Fruit fly (Drosophila melanogaster) whole organism, prepupa: ENCODE results near the gene ghi.
A peak's percentile ranks its signal among the peaks of the same experiment; 100 is the strongest.

Experiments
- Blimp-1 ChIP-seq: fragments of 200-800 bp; sonication (Bioruptor generic); optimal IDR thresholded peaks from 3 replicates; lab custom pipeline; 2017; ENCODE audit warnings: missing biosample characterization, missing genetic modification characterization, mild to moderate bottlenecking, moderate library complexity, missing genetic modification reagents
- CG10631 ChIP-seq: fragments of 200-800 bp; sonication (Bioruptor generic); optimal IDR thresholded peaks from 2 replicates; lab custom pipeline; 2016; ENCODE audit warnings: missing biosample characterization, missing genetic modification characterization
- CG10669 ChIP-seq: fragments of 200-800 bp; sonication (Bioruptor generic); optimal IDR thresholded peaks from 3 replicates; lab custom pipeline; 2018; ENCODE audit warnings: missing biosample characterization, mild to moderate bottlenecking, missing genetic modification characterization, moderate library complexity
- CG11762 ChIP-seq: fragments of 200-800 bp; sonication (Bioruptor generic); optimal IDR thresholded peaks from 3 replicates; lab custom pipeline; 2016; ENCODE audit warnings: missing biosample characterization, missing genetic modification characterization; ENCODE audit not compliant: insufficient read depth
- CG11902 ChIP-seq: fragments of 200-800 bp; sonication (Bioruptor generic); optimal IDR thresholded peaks from 3 replicates; lab custom pipeline; 2016; ENCODE audit warnings: missing biosample characterization, missing genetic modification characterization
- CG15336 ChIP-seq: fragments of 200-800 bp; sonication (Bioruptor generic); IDR thresholded peaks from 2 replicates; pipeline ENCODE4 v1.3.6; 2022; ENCODE audit warnings: missing biosample characterization, missing genetic modification characterization
- CG1621 ChIP-seq: fragments of 200-800 bp; sonication (Bioruptor generic); optimal IDR thresholded peaks from 3 replicates; lab custom pipeline; 2018; ENCODE audit warnings: missing biosample characterization, mild to moderate bottlenecking, missing genetic modification characterization
- CG3032 ChIP-seq: fragments of 200-800 bp; optimal IDR thresholded peaks from 2 replicates; lab custom pipeline; 2019; ENCODE audit warnings: missing biosample characterization, mild to moderate bottlenecking, missing genetic modification characterization, moderate library complexity
- CG31627 ChIP-seq: fragments of 200-800 bp; sonication (Bioruptor generic); optimal IDR thresholded peaks from 3 replicates; lab custom pipeline; 2016; ENCODE audit warnings: missing biosample characterization, missing genetic modification characterization
- CG32006 ChIP-seq: fragments of 200-800 bp; sonication (Bioruptor generic); optimal IDR thresholded peaks from 3 replicates; lab custom pipeline; 2017; ENCODE audit warnings: missing biosample characterization, mild to moderate bottlenecking, missing genetic modification characterization
- CG34406 ChIP-seq: fragments of 200-800 bp; sonication (Bioruptor generic); optimal IDR thresholded peaks from 3 replicates; lab custom pipeline; 2016; ENCODE audit warnings: missing biosample characterization, missing genetic modification characterization
- CG3919 ChIP-seq: fragments of 200-800 bp; sonication (Bioruptor generic); optimal IDR thresholded peaks from 3 replicates; lab custom pipeline; 2016; ENCODE audit warnings: missing biosample characterization, missing genetic modification characterization
- CG4318 ChIP-seq: fragments of 200-800 bp; sonication (Bioruptor generic); optimal IDR thresholded peaks from 3 replicates; lab custom pipeline; 2017; ENCODE audit warnings: missing biosample characterization, mild to moderate bottlenecking, missing genetic modification characterization
- CG6163 ChIP-seq: fragments of 200-800 bp; sonication (Bioruptor generic); IDR thresholded peaks from 3 replicates; pipeline ENCODE4 v1.3.6; 2022; ENCODE audit warnings: missing biosample characterization, missing genetic modification characterization
- CG6792 ChIP-seq: fragments of 200-800 bp; sonication (Bioruptor generic); optimal IDR thresholded peaks from 3 replicates; lab custom pipeline; 2016; ENCODE audit warnings: missing biosample characterization, missing genetic modification characterization
- CG6808 ChIP-seq: fragments of 200-800 bp; sonication (Bioruptor generic); optimal IDR thresholded peaks from 3 replicates; lab custom pipeline; 2017; ENCODE audit warnings: missing biosample characterization, missing genetic modification characterization, mild to moderate bottlenecking, moderate library complexity, missing genetic modification reagents
- CG6854 ChIP-seq: fragments of 200-800 bp; sonication (Bioruptor generic); optimal IDR thresholded peaks from 2 replicates; lab custom pipeline; 2017; ENCODE audit warnings: missing biosample characterization, mild to moderate bottlenecking, missing genetic modification characterization
- CG7368 ChIP-seq: fragments of 200-800 bp; sonication (Bioruptor generic); optimal IDR thresholded peaks from 3 replicates; lab custom pipeline; 2016; ENCODE audit warnings: missing biosample characterization, missing genetic modification characterization
- CG8119 ChIP-seq: fragments of 200-800 bp; sonication (Bioruptor generic); IDR thresholded peaks from 3 replicates; pipeline ENCODE4 v1.3.6; 2022; ENCODE audit warnings: missing biosample characterization, missing genetic modification characterization
- CG8632 ChIP-seq: fragments of 200-800 bp; sonication (Bioruptor generic); optimal IDR thresholded peaks from 3 replicates; lab custom pipeline; 2016; ENCODE audit warnings: missing biosample characterization, missing genetic modification characterization
- CG9139 ChIP-seq: fragments of 200-800 bp; sonication (Bioruptor generic); optimal IDR thresholded peaks from 3 replicates; lab custom pipeline; 2017; ENCODE audit warnings: missing biosample characterization, mild to moderate bottlenecking, missing genetic modification characterization
- Eip78C ChIP-seq: fragments of 200-800 bp; sonication (Bioruptor generic); peaks from one replicate; lab custom pipeline; 2016; ENCODE audit warnings: missing biosample characterization, missing genetic modification characterization
- Eip93F ChIP-seq: fragments of 200-800 bp; sonication (Bioruptor generic); optimal IDR thresholded peaks from 2 replicates; lab custom pipeline; 2016; ENCODE audit warnings: missing biosample characterization, mild to moderate bottlenecking, missing genetic modification characterization
- Hr38 ChIP-seq: sonication (Bioruptor generic); optimal IDR thresholded peaks from 2 replicates; lab custom pipeline; 2016; ENCODE audit warnings: missing biosample characterization, missing genetic modification characterization
- Hr39 ChIP-seq: fragments of 200-800 bp; sonication (Bioruptor generic); optimal IDR thresholded peaks from 2 replicates; lab custom pipeline; 2016; ENCODE audit warnings: missing biosample characterization, missing genetic modification characterization
- Hr4 ChIP-seq: fragments of 200-800 bp; sonication (Bioruptor generic); optimal IDR thresholded peaks from 3 replicates; lab custom pipeline; 2016; ENCODE audit warnings: missing biosample characterization, missing genetic modification characterization
- Lpt ChIP-seq: fragments of 200-800 bp; sonication (Bioruptor generic); optimal IDR thresholded peaks from 3 replicates; lab custom pipeline; 2016; ENCODE audit warnings: missing biosample characterization, missing genetic modification characterization
- Sox14 ChIP-seq: fragments of 200-800 bp; sonication (Bioruptor generic); optimal IDR thresholded peaks from 3 replicates; lab custom pipeline; 2016; ENCODE audit warnings: missing biosample characterization, missing genetic modification characterization
- acj6 ChIP-seq: fragments of 200-800 bp; sonication (Bioruptor generic); optimal IDR thresholded peaks from 3 replicates; lab custom pipeline; 2016; ENCODE audit warnings: missing biosample characterization, missing genetic modification characterization
- dac ChIP-seq: fragments of 200-800 bp; sonication (Bioruptor generic); optimal IDR thresholded peaks from 2 replicates; lab custom pipeline; 2017; ENCODE audit warnings: missing biosample characterization, mild to moderate bottlenecking, missing genetic modification characterization
- dsx ChIP-seq: fragments of 200-800 bp; optimal IDR thresholded peaks from 3 replicates; lab custom pipeline; 2019; ENCODE audit warnings: missing biosample characterization, mild to moderate bottlenecking, missing genetic modification characterization, moderate library complexity; ENCODE audit not compliant: poor library complexity, severe bottlenecking
- eg ChIP-seq: fragments of 200-800 bp; sonication (Bioruptor generic); IDR thresholded peaks from 3 replicates; pipeline ENCODE4 v1.3.6; 2022; ENCODE audit warnings: missing biosample characterization, missing genetic modification characterization
- fd59A ChIP-seq: fragments of 200-800 bp; sonication (Bioruptor generic); optimal IDR thresholded peaks from 2 replicates; lab custom pipeline; 2017; ENCODE audit warnings: missing biosample characterization, mild to moderate bottlenecking, missing genetic modification characterization, missing genetic modification reagents
- fd85E ChIP-seq: fragments of 200-800 bp; sonication (Bioruptor generic); optimal IDR thresholded peaks from 3 replicates; lab custom pipeline; 2016; ENCODE audit warnings: missing biosample characterization, missing genetic modification characterization
- fkh ChIP-seq: fragments of 200-800 bp; sonication (Bioruptor generic); optimal IDR thresholded peaks from 3 replicates; lab custom pipeline; 2017; ENCODE audit warnings: missing biosample characterization, mild to moderate bottlenecking, missing genetic modification characterization, moderate library complexity
- lz ChIP-seq: fragments of 200-800 bp; sonication (Bioruptor generic); optimal IDR thresholded peaks from 3 replicates; lab custom pipeline; 2016; ENCODE audit warnings: missing biosample characterization, missing genetic modification characterization
- net ChIP-seq: fragments of 200-800 bp; sonication (Bioruptor generic); optimal IDR thresholded peaks from 3 replicates; lab custom pipeline; 2016; ENCODE audit warnings: missing biosample characterization, missing genetic modification characterization
- salr ChIP-seq, 2 experiments: fragments of 200-800 bp; sonication (Bioruptor generic); optimal IDR thresholded peaks; 3 replicates each; lab custom pipeline; 2016 to 2018; ENCODE audit warnings: missing biosample characterization in 2 of 2, missing genetic modification characterization in 2 of 2, mild to moderate bottlenecking in 1 of 2
- spab ChIP-seq: fragments of 200-800 bp; sonication (Bioruptor generic); optimal IDR thresholded peaks from 2 replicates; lab custom pipeline; 2017; ENCODE audit warnings: missing biosample characterization, mild to moderate bottlenecking, missing genetic modification characterization, missing genetic modification reagents
- topi ChIP-seq: fragments of 200-800 bp; sonication (Bioruptor generic); optimal IDR thresholded peaks from 3 replicates; lab custom pipeline; 2016; ENCODE audit warnings: missing biosample characterization, missing genetic modification characterization

Gene ghi

dm6 chr3L:9426656-9427294 lies 24.9 kb upstream of the ghi start, which contains the start of the genes Atat and Shc (continued):
- TF ChIP-seq Lpt (GFP tag; lab: Kevin White, UChicago) (peak; percentile 97), net (GFP tag; lab: Kevin White, UChicago) (peak; percentile 98), CG4318 (GFP tag; lab: Kevin White, UChicago) (peak; percentile 99), CG10631 (GFP tag; lab: Kevin White, UChicago) (peak; percentile 99), topi (GFP tag; lab: Kevin White, UChicago) (peak; percentile 99), CG31627 (peak; percentile 100), CG8119 (GFP tag; lab: Robert Waterston, UW) (peak; percentile 94), eg (peak; percentile 99), CG6792 (GFP tag; lab: Kevin White, UChicago) (peak; percentile 98), CG7368 (GFP tag; lab: Kevin White, UChicago) (peak; percentile 98), CG8632 (GFP tag; lab: Kevin White, UChicago) (peak; percentile 98), dsx (GFP tag; lab: Kevin White, UChicago) (peak; percentile 93), fkh (peak; percentile 87), CG34406 (GFP tag; lab: Kevin White, UChicago) (peak; percentile 98), CG15336 (GFP tag; lab: Robert Waterston, UW) (peak; percentile 95), fd59A (GFP tag; lab: Kevin White, UChicago) (peak; percentile 98), Hr38 (GFP tag; lab: Kevin White, UChicago) (peak; percentile 96), lz (GFP tag; lab: Kevin White, UChicago) (peak; percentile 99), Hr39 (GFP tag; lab: Kevin White, UChicago) (peak; percentile 100), CG32006 (GFP tag; lab: Kevin White, UChicago) (peak; percentile 99), dac (peak; percentile 98), CG6854 (GFP tag; lab: Kevin White, UChicago) (peak; percentile 94), CG11762 (GFP tag; lab: Kevin White, UChicago) (peak; percentile 97), Hr4 (GFP tag; lab: Kevin White, UChicago) (peak; percentile 99), CG3032 (tag; lab: Kevin White, UChicago) (peak; percentile 99), acj6 (GFP tag; lab: Kevin White, UChicago) (peak; percentile 99), CG6163 (GFP tag; lab: Robert Waterston, UW) (peak; percentile 99), CG1621 (peak; percentile 97), CG6808 (peak; percentile 93), CG3919 (GFP tag; lab: Kevin White, UChicago) (peak; percentile 99), Sox14 (GFP tag; lab: Kevin White, UChicago) (peak; percentile 100), Eip93F (GFP tag; lab: Kevin White, UChicago) (peak; percentile 95), CG11902 (GFP tag; lab: Kevin White, UChicago) (peak; percentile 99), fd85E (GFP tag; lab: Kevin White, UChicago) (peak; percentile 95), salr (GFP tag; optimal IDR thresholded peaks at IDR 0.05; lab: Kevin White, UChicago) (peak; percentile 96 to 99), CG10669 (peak; percentile 96), Eip78C (peak; percentile 99), CG9139 (peak; percentile 84), Blimp-1 (GFP tag; lab: Kevin White, UChicago) (peak; percentile 95), spab (GFP tag; lab: Kevin White, UChicago) (peak; percentile 95)
